Fruit fly (Drosophila melanogaster) Kc167 (cell line): ENCODE data around the gene CG14891.

Experiments used
- Myc ChIP-seq: fragments of >200 bp; optimal IDR thresholded peaks from 2 replicates; lab custom pipeline; 2017; ENCODE audit warnings: missing external identifiers
- Sin3A ChIP-seq: fragments of >200 bp; optimal IDR thresholded peaks from 2 replicates; lab custom pipeline; 2018; ENCODE audit warnings: missing external identifiers
- h ChIP-seq: fragments of >200 bp; optimal IDR thresholded peaks from 3 replicates; lab custom pipeline; 2018; ENCODE audit warnings: missing external identifiers
- insv ChIP-seq: fragments of >200 bp; optimal IDR thresholded peaks from 3 replicates; lab custom pipeline; 2018; ENCODE audit warnings: missing external identifiers
- psq ChIP-seq: fragments of >200 bp; optimal IDR thresholded peaks from 2 replicates; lab custom pipeline; 2017; ENCODE audit warnings: missing external identifiers
- ttk ChIP-seq: sonication (Bioruptor generic); optimal IDR thresholded peaks from 2 replicates; lab custom pipeline; 2017; ENCODE audit warnings: missing external identifiers

DNA sequence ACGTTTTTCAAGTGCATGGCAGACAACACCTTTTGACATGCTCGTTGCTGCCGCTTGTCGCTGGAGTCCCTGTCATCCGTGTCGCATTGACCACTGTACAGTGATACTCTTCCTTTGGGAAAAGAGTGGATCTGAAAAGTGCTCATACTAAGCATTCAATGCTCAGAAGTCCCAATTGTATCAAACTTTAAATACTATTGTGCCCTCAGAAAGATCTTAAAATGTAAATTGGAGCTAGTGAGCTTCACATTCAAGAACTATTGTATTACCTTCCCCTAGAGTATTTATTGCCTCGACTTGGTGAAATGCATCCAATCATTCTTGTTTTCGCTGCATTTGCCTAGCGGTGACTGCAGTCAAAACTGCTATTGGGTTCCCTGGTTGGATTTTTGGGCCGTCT, 47.9 kb upstream of the CG14891 start:
- TF ChIP-seq ttk, result no peak
- TF ChIP-seq Sin3A, result no peak
- no peak for TF ChIP-seq h
- no peak for TF ChIP-seq insv (lab: Kevin White, UChicago)
- no peak for TF ChIP-seq psq (lab: Kevin White, UChicago)
- TF ChIP-seq Myc (lab: Kevin White, UChicago), result no peak
